Worm (Caenorhabditis elegans) whole organism, late embryonic: ENCODE results near the gene pept-2.
"Not testable (repeated sequence)": the region's sequence is repeated elsewhere in the genome, so short reads cannot be mapped to it uniquely, and the experiment has no call there.

Source experiments
- ceh-19 ChIP-seq: fragments of 200-800 bp; sonication (Bioruptor generic); optimal IDR thresholded peaks from 2 replicates; lab custom pipeline; 2018; ENCODE audit warnings: mild to moderate bottlenecking, missing genetic modification characterization, missing compliant biosample characterization
- ceh-30 ChIP-seq: fragments of 150-350 bp; optimal IDR thresholded peaks from 2 replicates; lab custom pipeline; 2014; ENCODE audit warnings: missing biosample characterization, missing genetic modification characterization
- ceh-48 ChIP-seq: sonication (generic microtip); optimal IDR thresholded peaks from 2 replicates; lab custom pipeline; 2016; ENCODE audit warnings: missing genetic modification characterization, inconsistent platforms, missing compliant biosample characterization
- hlh-15 ChIP-seq: sonication (generic microtip); optimal IDR thresholded peaks from 2 replicates; lab custom pipeline; 2016; ENCODE audit warnings: missing genetic modification characterization, missing compliant biosample characterization
- pag-3 ChIP-seq: sonication (generic microtip); optimal IDR thresholded peaks from 2 replicates; lab custom pipeline; 2016; ENCODE audit warnings: missing compliant biosample characterization, missing genetic modification characterization, borderline replicate concordance
- pax-1 ChIP-seq: fragments of 150-350 bp; optimal IDR thresholded peaks from 2 replicates; lab custom pipeline; 2014; ENCODE audit warnings: missing biosample characterization, missing genetic modification characterization
- pqm-1 ChIP-seq: sonication (generic microtip); optimal IDR thresholded peaks from 2 replicates; lab custom pipeline; 2016; ENCODE audit warnings: missing genetic modification characterization, missing compliant biosample characterization
- pros-1 ChIP-seq: fragments of 150-350 bp; optimal IDR thresholded peaks from 2 replicates; lab custom pipeline; 2014; ENCODE audit warnings: missing biosample characterization, missing genetic modification reagents, missing genetic modification characterization
- rnt-1 ChIP-seq: sonication (generic microtip); optimal IDR thresholded peaks from 2 replicates; lab custom pipeline; 2016; ENCODE audit warnings: missing genetic modification characterization, missing compliant biosample characterization
- syd-9 ChIP-seq: sonication (generic microtip); optimal IDR thresholded peaks from 2 replicates; lab custom pipeline; 2016; ENCODE audit warnings: mild to moderate bottlenecking, missing genetic modification characterization, moderate library complexity, missing compliant biosample characterization

ce11 chrIV:10751740-10752139, 38.7 kb upstream of the pept-2 start, which contains the start of gene T25B9.2:
- not testable (repeated sequence) for TF ChIP-seq pag-3 (tag; lab: Kevin White, UChicago); pros-1 (tag; lab: Kevin White, UChicago); ceh-48 (tag; lab: Kevin White, UChicago); hlh-15; ceh-19 (GFP tag; lab: Kevin White, UChicago); rnt-1; syd-9 (tag; lab: Kevin White, UChicago); ceh-30 (tag; lab: Kevin White, UChicago); pax-1 (tag; lab: Kevin White, UChicago); pqm-1
